Fruit fly (Drosophila melanogaster) whole organism, prepupa: ENCODE results near the gene CG45116.

ENCODE experiments used
- CG16779 ChIP-seq: fragments of 200-800 bp; sonication (Bioruptor generic); optimal IDR thresholded peaks from 3 replicates; lab custom pipeline; 2017; ENCODE audit warnings: missing biosample characterization, mild to moderate bottlenecking, missing genetic modification characterization
- CG32006 ChIP-seq: fragments of 200-800 bp; sonication (Bioruptor generic); optimal IDR thresholded peaks from 3 replicates; lab custom pipeline; 2017; ENCODE audit warnings: missing biosample characterization, mild to moderate bottlenecking, missing genetic modification characterization
- Lpt ChIP-seq: fragments of 200-800 bp; sonication (Bioruptor generic); optimal IDR thresholded peaks from 3 replicates; lab custom pipeline; 2016; ENCODE audit warnings: missing biosample characterization, missing genetic modification characterization
- Smox ChIP-seq: fragments of 200-800 bp; sonication (Bioruptor generic); optimal IDR thresholded peaks from 3 replicates; lab custom pipeline; 2016; ENCODE audit warnings: missing biosample characterization, missing genetic modification characterization
- cyc ChIP-seq: fragments of 200-800 bp; sonication (Bioruptor generic); optimal IDR thresholded peaks from 3 replicates; lab custom pipeline; 2016; ENCODE audit warnings: missing biosample characterization, missing genetic modification characterization
- spab ChIP-seq: fragments of 200-800 bp; sonication (Bioruptor generic); optimal IDR thresholded peaks from 2 replicates; lab custom pipeline; 2017; ENCODE audit warnings: missing biosample characterization, mild to moderate bottlenecking, missing genetic modification characterization, missing genetic modification reagents

DNA sequence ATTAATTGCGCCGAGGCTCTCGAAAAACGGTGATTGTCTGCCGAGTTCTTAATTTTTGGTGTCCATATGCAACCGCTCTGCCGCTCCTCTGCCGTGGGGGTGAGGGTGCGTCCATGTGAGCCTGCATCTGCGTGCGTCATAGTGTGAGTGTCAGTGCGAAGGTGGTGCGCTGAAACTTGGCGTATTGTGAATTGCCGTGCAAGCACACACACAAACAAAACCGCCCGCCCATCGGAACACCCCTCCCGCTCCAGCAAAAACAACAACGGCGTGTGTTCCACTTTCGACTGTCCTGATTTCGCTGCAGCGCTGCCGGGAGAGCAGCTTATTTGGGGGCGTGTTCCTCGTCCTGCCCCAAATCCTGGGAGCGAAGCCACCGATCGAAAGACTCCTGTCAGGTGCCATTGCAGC is 42.9 kb downstream of the CG45116 start:
- TF ChIP-seq CG16779, result no peak
- no peak for TF ChIP-seq spab (GFP tag; lab: Kevin White, UChicago)
- TF ChIP-seq Lpt (GFP tag; lab: Kevin White, UChicago), result no peak
- no peak for TF ChIP-seq cyc (GFP tag; lab: Kevin White, UChicago)
- no peak for TF ChIP-seq Smox (GFP tag; lab: Kevin White, UChicago)
- TF ChIP-seq CG32006, result no peak
